Worm (Caenorhabditis elegans): ENCODE data around the gene sup-35.

sup-35 gene

DNA sequence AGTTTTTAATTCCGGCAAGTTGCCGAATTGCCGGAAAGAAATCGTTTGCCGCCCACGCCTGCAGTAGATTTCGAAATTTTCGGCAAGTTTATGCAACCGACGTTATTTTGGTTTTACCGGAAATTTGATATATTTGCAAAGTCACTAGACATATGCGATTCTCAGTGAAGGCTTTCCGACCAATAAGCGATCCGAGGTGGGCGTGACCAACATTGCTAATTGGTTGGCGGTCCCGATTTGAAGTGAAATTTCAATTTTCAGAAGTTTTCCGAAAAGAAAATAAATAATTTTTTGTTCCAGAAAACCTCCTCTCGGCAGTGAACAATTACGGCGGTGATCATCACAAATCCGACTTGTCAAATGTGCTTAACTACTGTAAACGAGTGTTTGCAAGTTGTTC is 38.9 kb upstream of the sup-35 start:
- TF ChIP-seq pqm-1 (tag; optimal IDR thresholded peaks at IDR 0.05) (no peak), nfya-1 (tag; optimal IDR thresholded peaks at IDR 0.05; ENCODE audit: insufficient read depth) (peak; percentile 53)

DNA sequence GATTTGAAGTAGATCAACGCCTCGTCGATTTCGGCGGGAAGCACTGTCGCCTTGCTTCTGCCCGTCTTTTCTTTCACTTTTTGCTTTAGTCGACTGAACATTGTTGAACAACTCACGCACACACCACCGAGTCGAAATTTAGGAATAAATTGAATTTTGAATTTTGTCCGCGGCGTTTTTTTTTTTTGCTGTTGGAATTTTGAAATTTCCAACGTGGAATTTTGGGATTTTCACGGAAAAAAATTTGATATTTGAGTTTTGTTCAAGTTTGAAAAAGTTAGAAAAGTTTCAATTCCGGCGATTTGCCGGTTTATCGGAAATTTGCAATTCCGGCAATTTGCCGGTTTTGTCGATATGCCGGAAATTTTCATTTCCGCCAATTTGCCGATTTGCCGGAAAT is 38.1 kb upstream of the sup-35 start, which contains the start of gene Y47D3A.31:
Gene Y47D3A.31 (minus strand): TSS at position 101 of the 400 bp plus-strand sequence.
- TF ChIP-seq snpc-4 (tag; optimal IDR thresholded peaks at IDR 0.05) (no peak), lin-39 (tag; optimal IDR thresholded peaks at IDR 0.05) (no peak), unc-39 (tag; optimal IDR thresholded peaks at IDR 0.05) (no peak), aly-2 (tag; optimal IDR thresholded peaks at IDR 0.05) (no peak), elt-1 (tag; optimal IDR thresholded peaks at IDR 0.05) (no peak), nhr-76 (tag; optimal IDR thresholded peaks at IDR 0.05) (no peak), elt-3 (tag; optimal IDR thresholded peaks at IDR 0.05) (no peak), mml-1 (tag; optimal IDR thresholded peaks at IDR 0.05) (no peak)

DNA sequence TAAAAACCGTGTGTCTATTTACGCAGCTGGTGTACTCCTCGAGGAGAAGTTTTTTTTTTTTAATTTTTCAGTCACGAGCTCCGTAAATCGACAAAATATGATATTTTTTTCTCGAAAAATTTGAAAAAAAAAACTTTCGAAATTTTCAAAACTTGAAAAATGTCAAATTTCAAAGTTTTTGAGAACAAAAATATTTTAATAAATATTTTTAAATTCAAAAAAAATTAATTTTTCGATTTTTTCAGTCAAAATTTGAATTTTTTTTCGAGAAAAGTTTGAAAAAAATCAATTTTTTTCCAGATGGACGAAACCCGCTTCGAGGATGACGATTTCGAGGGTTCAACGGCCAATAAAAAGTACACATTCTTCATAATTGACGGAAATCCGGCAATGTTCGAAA is 35.5 kb upstream of the sup-35 start, which contains the start of gene cku-70:
Gene cku-70 (plus strand): TSS at position 301 of the 400 bp plus-strand sequence.
- TF ChIP-seq nhr-43 (tag; optimal IDR thresholded peaks at IDR 0.05; ENCODE audit: poor library complexity, severe bottlenecking) (no peak), fos-1 (tag; optimal IDR thresholded peaks at IDR 0.05) (no peak), zag-1 (tag; optimal IDR thresholded peaks at IDR 0.05) (no peak), ceh-82 (tag; optimal IDR thresholded peaks at IDR 0.05) (no peak), nhr-237 (tag; optimal IDR thresholded peaks at IDR 0.05) (no peak), mdl-1 (tag; optimal IDR thresholded peaks at IDR 0.05) (no peak), ZK546.5 (tag; optimal IDR thresholded peaks at IDR 0.05) (no peak), fkh-10 (GFP tag; optimal IDR thresholded peaks at IDR 0.05) (no peak), eor-1 (tag; optimal IDR thresholded peaks at IDR 0.05) (no peak), ztf-4 (tag; optimal IDR thresholded peaks at IDR 0.05) (no peak), nfya-1 (tag; optimal IDR thresholded peaks at IDR 0.05; ENCODE audit: insufficient read depth) (no peak), ceh-16 (tag; optimal IDR thresholded peaks at IDR 0.05) (no peak), elt-1 (tag; optimal IDR thresholded peaks at IDR 0.05) (no peak)

DNA sequence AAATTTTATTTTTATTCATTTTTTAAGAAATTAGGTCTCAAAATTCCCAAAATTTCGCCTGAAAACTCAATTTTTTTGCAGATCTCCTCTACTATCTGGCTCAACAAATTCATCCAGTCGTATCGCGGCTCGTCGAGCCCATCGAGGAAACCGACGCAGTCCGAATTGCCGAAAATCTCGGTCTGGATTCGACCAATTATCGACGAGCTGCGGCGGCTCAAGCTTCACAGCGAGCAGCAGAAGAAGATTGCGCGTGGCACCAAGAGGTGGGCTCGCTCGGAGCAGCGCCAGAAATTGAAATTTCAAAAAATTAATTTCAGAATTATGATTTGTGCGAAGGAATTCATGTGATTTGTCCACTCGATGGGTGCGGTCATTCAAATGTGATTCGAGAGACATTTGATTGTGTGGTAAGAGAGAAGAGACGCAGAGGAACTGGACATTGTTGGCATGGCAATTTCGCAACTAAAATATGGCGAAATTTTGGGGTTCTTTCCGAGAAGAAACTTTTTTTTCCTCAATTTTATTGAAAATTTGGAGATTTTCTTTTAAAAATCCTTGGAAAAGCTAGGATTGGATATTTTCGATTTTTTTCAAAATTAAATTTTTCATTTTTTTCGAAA is 30.3 kb upstream of the sup-35 start:
- TF ChIP-seq pqm-1 (tag; optimal IDR thresholded peaks at IDR 0.05) (no peak), nhr-76 (tag; optimal IDR thresholded peaks at IDR 0.05) (no peak), nhr-237 (tag; optimal IDR thresholded peaks at IDR 0.05) (no peak), fos-1 (tag; optimal IDR thresholded peaks at IDR 0.05) (no peak), ceh-16 (tag; optimal IDR thresholded peaks at IDR 0.05) (no peak), elt-3 (tag; optimal IDR thresholded peaks at IDR 0.05) (no peak), jun-1 (tag; optimal IDR thresholded peaks at IDR 0.05) (no peak), mdl-1 (tag; optimal IDR thresholded peaks at IDR 0.05) (no peak), eor-1 (tag; optimal IDR thresholded peaks at IDR 0.05) (no peak), nhr-25 (tag; optimal IDR thresholded peaks at IDR 0.05) (no peak)

DNA sequence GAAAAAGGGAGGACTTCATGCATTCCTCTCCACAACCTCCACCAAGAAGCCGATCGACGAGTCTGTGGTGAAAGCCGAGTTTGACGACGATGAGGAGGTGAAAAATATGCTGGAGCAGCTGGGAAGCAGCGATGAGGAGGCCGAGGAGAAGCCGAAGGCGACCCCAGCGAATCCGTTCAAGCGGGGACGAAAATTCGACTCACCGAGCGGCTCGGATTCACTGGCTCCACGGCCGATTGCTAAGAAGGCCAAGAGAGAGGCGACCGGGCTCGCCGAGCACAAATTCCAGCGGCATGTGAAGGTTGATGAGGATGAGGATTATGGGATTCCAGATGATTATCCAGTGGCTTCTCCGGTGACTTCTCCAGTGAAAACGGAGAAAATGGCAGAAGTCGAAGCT is 23.9 kb upstream of the sup-35 start:
- no peak for TF ChIP-seq fkh-10 (GFP tag; optimal IDR thresholded peaks at IDR 0.05)

DNA sequence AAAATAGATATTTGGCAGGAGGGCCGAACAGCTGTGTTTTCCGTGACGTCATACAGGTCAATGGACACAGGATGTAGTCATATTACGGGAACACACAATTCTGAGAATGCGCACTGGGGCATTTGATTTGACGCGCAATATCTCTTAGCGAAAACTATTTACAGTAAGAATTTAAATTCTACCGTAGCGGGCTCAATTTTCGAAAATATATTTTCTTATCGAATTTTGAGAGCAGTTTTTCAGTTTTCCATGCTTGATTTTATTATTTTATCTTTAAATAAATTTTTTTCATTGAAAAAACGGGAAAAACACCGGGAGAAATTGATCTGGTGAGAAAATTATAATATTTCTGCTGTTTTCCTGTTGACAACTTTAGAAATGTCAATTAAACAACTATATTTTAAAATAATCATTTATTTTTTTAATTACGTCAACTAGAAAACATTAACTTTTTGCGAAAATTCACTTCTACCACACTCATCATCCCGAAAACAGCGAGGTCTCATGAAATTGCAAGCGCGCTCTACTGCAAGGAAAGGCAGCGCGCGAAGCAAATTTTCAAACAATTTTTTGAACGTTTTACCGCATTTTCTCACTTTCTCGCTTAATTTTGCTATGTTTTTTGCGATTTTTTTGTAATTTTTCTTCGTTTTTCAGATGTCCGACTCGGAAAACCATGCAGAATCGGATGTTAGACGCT is 22.9 kb upstream of the sup-35 start, which contains the start of the genes Y47D3A.1 and pola-1:
Gene Y47D3A.1 (minus strand): TSS at position 51 of the 700 bp plus-strand sequence.
Gene pola-1 (plus strand): TSS at position 658 of the 700 bp plus-strand sequence.
- TF ChIP-seq unc-39 (tag; optimal IDR thresholded peaks at IDR 0.05) (no peak), mml-1 (tag; optimal IDR thresholded peaks at IDR 0.05) (no peak), nhr-25 (tag; optimal IDR thresholded peaks at IDR 0.05) (peak; percentile 80), ztf-4 (tag; optimal IDR thresholded peaks at IDR 0.05) (no peak), nhr-76 (tag; optimal IDR thresholded peaks at IDR 0.05) (no peak), lsy-12 (tag; optimal IDR thresholded peaks at IDR 0.05) (no peak), hmg-11 (tag; optimal IDR thresholded peaks at IDR 0.05) (peak; percentile 36), skn-1 (tag; optimal IDR thresholded peaks at IDR 0.05) (peak; percentile 67), fkh-10 (GFP tag; optimal IDR thresholded peaks at IDR 0.05) (peak; percentile 27), nhr-23 (tag; optimal IDR thresholded peaks at IDR 0.05) (peak; percentile 89), egl-27 (tag; optimal IDR thresholded peaks at IDR 0.05) (no peak), pqm-1 (tag; optimal IDR thresholded peaks at IDR 0.05) (peak; percentile 17), nhr-11 (tag; optimal IDR thresholded peaks at IDR 0.05) (no peak), nhr-67 (tag; optimal IDR thresholded peaks at IDR 0.05) (no peak), sea-2 (GFP tag; optimal IDR thresholded peaks at IDR 0.05) (no peak), pha-4 (tag; optimal IDR thresholded peaks at IDR 0.05) (peak; percentile 84), tbx-2 (tag; optimal IDR thresholded peaks at IDR 0.05) (no peak), fos-1 (tag; optimal IDR thresholded peaks at IDR 0.05) (no peak), daf-12 (tag; optimal IDR thresholded peaks at IDR 0.05) (no peak), nhr-28 (tag; optimal IDR thresholded peaks at IDR 0.05) (no peak), ztf-11 (tag; optimal IDR thresholded peaks at IDR 0.05) (no peak), nhr-12 (tag; optimal IDR thresholded peaks at IDR 0.05) (no peak), nhr-43 (tag; optimal IDR thresholded peaks at IDR 0.05; ENCODE audit: poor library complexity, severe bottlenecking) (peak; percentile 58), snpc-4 (tag; optimal IDR thresholded peaks at IDR 0.05) (peak; percentile 53), ama-1 (optimal IDR thresholded peaks at IDR 0.05) (no peak), fkh-2 (tag; optimal IDR thresholded peaks at IDR 0.05) (no peak), lin-39 (tag; optimal IDR thresholded peaks at IDR 0.05) (peak; percentile 45), unc-62 (GFP tag; optimal IDR thresholded peaks at IDR 0.05) (no peak)
